Worm (Caenorhabditis elegans): Measurements from ENCODE around the gene C30G12.1.

ce11 chrII:7301670-7302151, 2.6 kb downstream of the C30G12.1 start, which contains the start of gene cul-4:
- no peak for TF ChIP-seq nhr-23 (tag; optimal IDR thresholded peaks at IDR 0.05)
- TF ChIP-seq aly-2 (tag; optimal IDR thresholded peaks at IDR 0.05), result no peak
- TF ChIP-seq ceh-82 (tag; optimal IDR thresholded peaks at IDR 0.05), result no peak
- no peak for TF ChIP-seq nhr-12 (tag; optimal IDR thresholded peaks at IDR 0.05)
- no peak for TF ChIP-seq elt-1 (tag; optimal IDR thresholded peaks at IDR 0.05)
- peak; percentile 27 for TF ChIP-seq blmp-1 (tag; optimal IDR thresholded peaks at IDR 0.05; ENCODE audit: insufficient read depth)
- no peak for TF ChIP-seq nhr-25 (tag; optimal IDR thresholded peaks at IDR 0.05)
- TF ChIP-seq nhr-6 (tag; optimal IDR thresholded peaks at IDR 0.05), result no peak
- no peak for TF ChIP-seq lin-39 (tag; optimal IDR thresholded peaks at IDR 0.05)
- TF ChIP-seq lin-13 (GFP tag; optimal IDR thresholded peaks at IDR 0.05), result no peak
- no peak for TF ChIP-seq ama-1 (optimal IDR thresholded peaks at IDR 0.05)
- TF ChIP-seq mdl-1 (tag; optimal IDR thresholded peaks at IDR 0.05), result no peak
- no peak for TF ChIP-seq alr-1 (tag; optimal IDR thresholded peaks at IDR 0.05)

Measured in whole organism, L2 larva.